Worm (Caenorhabditis elegans): Measurements from ENCODE around the gene B0035.3.

DNA sequence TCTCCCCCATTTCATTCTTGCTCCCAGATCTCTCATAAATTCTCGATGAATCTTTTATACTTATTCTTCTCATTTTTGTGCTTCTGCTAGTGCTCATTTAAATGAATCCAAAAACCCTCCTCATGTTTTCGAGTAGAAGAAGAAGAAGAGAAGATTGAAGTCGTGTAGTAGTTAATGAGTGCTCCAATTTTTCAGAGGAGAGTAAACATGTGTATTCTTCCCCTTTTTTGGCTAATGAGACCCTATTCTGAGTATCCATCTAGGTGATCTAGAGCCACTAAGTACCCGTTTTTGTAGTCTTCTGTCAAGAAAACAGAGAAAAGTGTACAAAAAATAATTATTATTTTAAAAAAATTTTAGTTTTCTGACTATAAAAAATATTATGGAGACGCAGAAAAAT is 36.8 kb upstream of the B0035.3 start:
- TF ChIP-seq ama-1 (optimal IDR thresholded peaks at IDR 0.05): no peak
- no peak for TF ChIP-seq ceh-36 (tag; optimal IDR thresholded peaks at IDR 0.05)
- TF ChIP-seq B0310.2 (tag; optimal IDR thresholded peaks at IDR 0.05): no peak
- no peak for TF ChIP-seq ets-7 (tag; optimal IDR thresholded peaks at IDR 0.05)
- no peak for TF ChIP-seq hnd-1 (tag; optimal IDR thresholded peaks at IDR 0.05)
- no peak for TF ChIP-seq tbx-11 (GFP tag; IDR thresholded peaks at IDR 0.05)
- no peak for TF ChIP-seq flt-1 (GFP tag; IDR thresholded peaks at IDR 0.05)

Measured in whole organism, early embryonic.